Fruit fly (Drosophila melanogaster) whole organism, adult: Measurements from ENCODE around the gene rho-4.

ENCODE experiments used
- CG11617 ChIP-seq: fragments of 200-800 bp; sonication (Bioruptor generic); optimal IDR thresholded peaks from 2 replicates; lab custom pipeline; 2017; ENCODE audit warnings: mild to moderate bottlenecking, missing biosample characterization, missing genetic modification reagents, missing genetic modification characterization
- Hr96 ChIP-seq: fragments of 200-800 bp; sonication (Bioruptor generic); optimal IDR thresholded peaks from 2 replicates; lab custom pipeline; 2016; ENCODE audit warnings: missing biosample characterization, missing genetic modification characterization
- tj ChIP-seq: fragments of 200-800 bp; sonication (Bioruptor generic); optimal IDR thresholded peaks from 3 replicates; lab custom pipeline; 2017; ENCODE audit warnings: missing biosample characterization, mild to moderate bottlenecking, missing genetic modification characterization, moderate library complexity

dm6 chrX:11651420-11651819, 51.8 kb downstream of the rho-4 start:
- no peak for TF ChIP-seq tj (GFP tag; lab: Kevin White, UChicago)
- TF ChIP-seq CG11617 = no peak
- TF ChIP-seq Hr96 (GFP tag; lab: Kevin White, UChicago) = no peak
